Fruit fly (Drosophila melanogaster) whole organism, embryonic: Measurements from ENCODE around the gene Cyp4g15.

Source experiments
- CG10654 ChIP-seq: fragments of 200-800 bp; sonication (Bioruptor generic); optimal IDR thresholded peaks from 2 replicates; lab custom pipeline; 2016; ENCODE audit warnings: missing biosample characterization, missing genetic modification characterization
- CG1832 ChIP-seq: fragments of 200-800 bp; sonication (Bioruptor generic); optimal IDR thresholded peaks from 2 replicates; lab custom pipeline; 2017; ENCODE audit warnings: missing biosample characterization, mild to moderate bottlenecking, missing genetic modification characterization, inconsistent platforms
- Hmx ChIP-seq: fragments of 200-800 bp; sonication (Bioruptor generic); optimal IDR thresholded peaks from 2 replicates; lab custom pipeline; 2016; ENCODE audit warnings: missing biosample characterization, missing genetic modification characterization
- Six4 ChIP-seq: fragments of 200-800 bp; sonication (Bioruptor generic); optimal IDR thresholded peaks from 2 replicates; lab custom pipeline; 2016; ENCODE audit warnings: missing biosample characterization, missing genetic modification characterization
- lmd ChIP-seq: fragments of 200-800 bp; sonication (Bioruptor generic); IDR thresholded peaks from 2 replicates; pipeline ENCODE4 v1.3.6; 2022; ENCODE audit warnings: missing biosample characterization, missing genetic modification characterization

dm6 chrX:11500284-11500683 lies 23.4 kb downstream of the Cyp4g15 start:
- TF ChIP-seq CG1832 (GFP tag; lab: Kevin White, UChicago) (no peak), CG10654 (GFP tag; lab: Kevin White, UChicago) (no peak), lmd (GFP tag; lab: Robert Waterston, UW) (no peak), Six4 (GFP tag; lab: Kevin White, UChicago) (no peak), Hmx (no peak)
